Fruit fly (Drosophila melanogaster): ENCODE results near the gene BomBc3.

DNA sequence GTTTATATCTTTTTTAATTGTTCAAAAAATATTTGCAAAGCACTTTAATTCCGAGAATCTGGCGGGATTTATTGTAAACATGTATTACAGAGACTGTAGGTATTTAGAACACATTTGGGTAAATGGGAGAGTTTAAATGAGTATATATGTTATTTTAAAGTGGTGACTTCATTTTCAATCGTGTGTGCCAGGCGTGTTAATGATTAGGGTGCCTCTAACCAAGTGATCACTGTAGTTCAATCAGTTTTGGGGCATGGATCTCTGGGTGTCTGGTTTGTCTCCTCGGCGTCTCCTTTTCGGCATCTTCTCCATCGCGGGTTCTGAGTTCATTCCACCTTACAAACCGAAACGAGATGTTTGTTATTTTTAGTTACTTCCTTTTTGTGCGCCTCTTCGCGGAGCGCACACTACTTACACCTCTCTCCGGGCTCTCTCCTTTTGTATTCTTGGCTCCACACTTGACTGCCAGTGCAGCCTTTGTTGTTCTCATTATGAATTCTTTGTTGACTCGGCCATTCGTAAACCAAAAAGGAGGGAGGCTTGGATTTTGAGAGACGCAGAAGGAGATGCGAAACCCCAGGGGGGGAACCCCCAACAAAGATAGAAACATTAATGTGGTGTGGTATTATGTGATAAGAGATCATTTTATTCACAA is 43.0 kb upstream of the BomBc3 start:
- no peak for TF ChIP-seq CG32006 (GFP tag; optimal IDR thresholded peaks at IDR 0.05)
- TF ChIP-seq CG6792 (GFP tag; optimal IDR thresholded peaks at IDR 0.05): no peak
- no peak for TF ChIP-seq fd85E (GFP tag; optimal IDR thresholded peaks at IDR 0.05)
